Comparison of ENCODE assay signal across 4 worm cellular contexts in genomic region chrX:4282380-4282779, ce11.
TF ChIP-seq lines count a peak whose summit lies in the region.

C52B9.19 (plus strand) TSS chrX:4282555.

TF ChIP-seq in whole organism, L1 larva, 84 proteins besides CTCF, POLR2A, EP300 and RAD21:
- TF ChIP-seq lin-14 (GFP tag; optimal IDR thresholded peaks at IDR 0.05; lab: Kevin White, UChicago) (no peak), elt-2 (tag; optimal IDR thresholded peaks at IDR 0.05; lab: Kevin White, UChicago) (peak; percentile 71), tbx-2 (tag; optimal IDR thresholded peaks at IDR 0.05; lab: Kevin White, UChicago) (no peak), lin-13 (GFP tag; optimal IDR thresholded peaks at IDR 0.05; lab: Kevin White, UChicago) (no peak), zag-1 (tag; optimal IDR thresholded peaks at IDR 0.05; lab: Kevin White, UChicago) (no peak), fkh-10 (GFP tag; optimal IDR thresholded peaks at IDR 0.05; lab: Kevin White, UChicago) (no peak), dpl-1 (GFP tag; optimal IDR thresholded peaks at IDR 0.05; lab: Kevin White, UChicago) (no peak), grh-1 (GFP tag; IDR thresholded peaks at IDR 0.05; lab: Robert Waterston, UW) (no peak), jun-1 (tag; optimal IDR thresholded peaks at IDR 0.05; lab: Kevin White, UChicago) (peak; percentile 24), pqm-1 (tag; optimal IDR thresholded peaks at IDR 0.05; lab: Kevin White, UChicago) (peak; percentile 45), nhr-85 (tag; lab: Kevin White, UChicago) (no peak), nhr-12 (tag; optimal IDR thresholded peaks at IDR 0.05; lab: Kevin White, UChicago) (no peak), sup-37 (GFP tag; optimal IDR thresholded peaks at IDR 0.05; lab: Kevin White, UChicago) (no peak), fkh-4 (tag; optimal IDR thresholded peaks at IDR 0.05; lab: Kevin White, UChicago; ENCODE audit: borderline replicate concordance) (no peak), skn-1 (tag; optimal IDR thresholded peaks at IDR 0.05; lab: Kevin White, UChicago) (no peak), mdl-1 (tag; optimal IDR thresholded peaks at IDR 0.05; lab: Kevin White, UChicago) (no peak)

TF ChIP-seq in whole organism, L2 larva, 48 proteins besides CTCF, POLR2A, EP300 and RAD21:
- TF ChIP-seq crh-2 (tag; optimal IDR thresholded peaks at IDR 0.05; lab: Kevin White, UChicago) (peak; percentile 12), fos-1 (tag; optimal IDR thresholded peaks at IDR 0.05; lab: Kevin White, UChicago) (peak; percentile 53), zag-1 (tag; optimal IDR thresholded peaks at IDR 0.05; lab: Kevin White, UChicago) (no peak), mbf-1 (tag; optimal IDR thresholded peaks at IDR 0.05; lab: Kevin White, UChicago) (no peak)

TF ChIP-seq in whole organism, L3 larva, 47 proteins besides CTCF, POLR2A, EP300 and RAD21:
- no peak for TF ChIP-seq nhr-11 (tag; optimal IDR thresholded peaks at IDR 0.05; lab: Kevin White, UChicago)
- TF ChIP-seq elt-2 (tag; optimal IDR thresholded peaks at IDR 0.05; lab: Kevin White, UChicago) = peak; percentile 68
- TF ChIP-seq pha-4 (tag; optimal IDR thresholded peaks at IDR 0.05; lab: Kevin White, UChicago) = peak; percentile 57
- peak; percentile 82 for TF ChIP-seq pqm-1 (tag; optimal IDR thresholded peaks at IDR 0.05; lab: Kevin White, UChicago)

TF ChIP-seq in whole organism, L4 larva, 104 proteins besides CTCF, POLR2A, EP300 and RAD21:
- no peak for TF ChIP-seq nhr-111 (GFP tag; optimal IDR thresholded peaks at IDR 0.05; lab: Kevin White, UChicago)
- TF ChIP-seq jun-1 (tag; optimal IDR thresholded peaks at IDR 0.05; lab: Kevin White, UChicago) = no peak
- TF ChIP-seq ces-1 (GFP tag; optimal IDR thresholded peaks at IDR 0.05; lab: Kevin White, UChicago) = no peak
- no peak for TF ChIP-seq ceh-82 (tag; optimal IDR thresholded peaks at IDR 0.05; lab: Kevin White, UChicago)
- no peak for TF ChIP-seq vab-7 (GFP tag; IDR thresholded peaks at IDR 0.05; lab: Robert Waterston, UW)
- no peak for TF ChIP-seq rbr-2 (tag; optimal IDR thresholded peaks at IDR 0.05; lab: Kevin White, UChicago)
- TF ChIP-seq attf-4 (tag; optimal IDR thresholded peaks at IDR 0.05; lab: Kevin White, UChicago) = no peak
- no peak for TF ChIP-seq gei-8 (GFP tag; optimal IDR thresholded peaks at IDR 0.05; lab: Kevin White, UChicago)
- no peak for TF ChIP-seq dmd-6 (GFP tag; IDR thresholded peaks at IDR 0.05; lab: Robert Waterston, UW)
- TF ChIP-seq F49E8.2 (tag; optimal IDR thresholded peaks at IDR 0.05; lab: Kevin White, UChicago; ENCODE audit: borderline replicate concordance) = no peak
- no peak for TF ChIP-seq F26F4.8 (GFP tag; conservative IDR thresholded peaks at IDR 0.05; lab: Robert Waterston, UW)
- no peak for TF ChIP-seq lin-29 (GFP tag; IDR thresholded peaks at IDR 0.05; lab: Robert Waterston, UW)
- TF ChIP-seq nhr-48 (tag; optimal IDR thresholded peaks at IDR 0.05; lab: Kevin White, UChicago) = no peak
- no peak for TF ChIP-seq ctbp-1 (GFP tag; IDR thresholded peaks at IDR 0.05; lab: Robert Waterston, UW)
- no peak for TF ChIP-seq hif-1 (tag; optimal IDR thresholded peaks at IDR 0.05; lab: Kevin White, UChicago)
- TF ChIP-seq hmg-1.1 (GFP tag; IDR thresholded peaks at IDR 0.05; lab: Robert Waterston, UW) = no peak
- peak; percentile 43 for TF ChIP-seq nhr-28 (tag; optimal IDR thresholded peaks at IDR 0.05; lab: Kevin White, UChicago)
- no peak for TF ChIP-seq unc-39 (tag; optimal IDR thresholded peaks at IDR 0.05; lab: Kevin White, UChicago)
- peak in 1 of 2 experiments; percentile 76 for TF ChIP-seq unc-62 (GFP tag; optimal IDR thresholded peaks at IDR 0.05 in 1 of 2; lab: Kevin White, UChicago)
- no peak for TF ChIP-seq unc-62 (tag; optimal IDR thresholded peaks at IDR 0.05; lab: Kevin White, UChicago)
- TF ChIP-seq nhr-237 (tag; optimal IDR thresholded peaks at IDR 0.05; lab: Kevin White, UChicago) = no peak
- no peak for TF ChIP-seq skn-1 (tag; optimal IDR thresholded peaks at IDR 0.05; lab: Kevin White, UChicago)
- no peak for TF ChIP-seq fos-1 (tag; optimal IDR thresholded peaks at IDR 0.05; lab: Kevin White, UChicago)
- TF ChIP-seq dve-1 (tag; optimal IDR thresholded peaks at IDR 0.05; lab: Kevin White, UChicago; ENCODE audit: insufficient read depth) = peak; percentile 4
- TF ChIP-seq lin-1 (GFP tag; IDR thresholded peaks at IDR 0.05; lab: Robert Waterston, UW) = no peak
- TF ChIP-seq nhr-41 (GFP tag; IDR thresholded peaks at IDR 0.05; lab: Robert Waterston, UW) = no peak
- TF ChIP-seq hlh-11 (tag; optimal IDR thresholded peaks at IDR 0.05; lab: Kevin White, UChicago) = peak; percentile 1
- no peak for TF ChIP-seq daf-16 (GFP tag; optimal IDR thresholded peaks at IDR 0.05; lab: Kevin White, UChicago)
- TF ChIP-seq daf-16 (tag; optimal IDR thresholded peaks at IDR 0.05; lab: Kevin White, UChicago) = peak; percentile 53
- no peak for TF ChIP-seq dpl-1 (GFP tag; optimal IDR thresholded peaks at IDR 0.05; lab: Kevin White, UChicago)
- no peak for TF ChIP-seq zip-2 (tag; optimal IDR thresholded peaks at IDR 0.05; lab: Kevin White, UChicago)
- TF ChIP-seq lim-7 (GFP tag; IDR thresholded peaks at IDR 0.05; lab: Robert Waterston, UW) = no peak
- TF ChIP-seq lir-3 (tag; optimal IDR thresholded peaks at IDR 0.05; lab: Kevin White, UChicago) = no peak
- TF ChIP-seq pqm-1 (tag; optimal IDR thresholded peaks at IDR 0.05; lab: Kevin White, UChicago) = peak; percentile 30
- no peak for TF ChIP-seq egl-27 (tag; optimal IDR thresholded peaks at IDR 0.05; lab: Kevin White, UChicago)
- 0 out of 2 replicates have a peak, but pooled peaks have one; percentile 46 for TF ChIP-seq php-3 (GFP tag; IDR thresholded peaks at IDR 0.05; lab: Robert Waterston, UW)
- TF ChIP-seq lin-15B (tag; optimal IDR thresholded peaks at IDR 0.05; lab: Kevin White, UChicago) = no peak
- no peak for TF ChIP-seq saeg-2 (GFP tag; IDR thresholded peaks at IDR 0.05; lab: Robert Waterston, UW)
- TF ChIP-seq Y105C5A.15 (GFP tag; IDR thresholded peaks at IDR 0.05; lab: Robert Waterston, UW) = no peak
- TF ChIP-seq ZK337.2 (GFP tag; IDR thresholded peaks at IDR 0.05; lab: Robert Waterston, UW) = no peak
- TF ChIP-seq mxl-3 (GFP tag; optimal IDR thresholded peaks at IDR 0.05; lab: Kevin White, UChicago) = no peak
- no peak for TF ChIP-seq F44E2.7 (GFP tag; IDR thresholded peaks at IDR 0.05; lab: Robert Waterston, UW)
- no peak for TF ChIP-seq ceh-44 (GFP tag; IDR thresholded peaks at IDR 0.05; lab: Robert Waterston, UW)
- no peak for TF ChIP-seq ceh-32 (tag; optimal IDR thresholded peaks at IDR 0.05; lab: Kevin White, UChicago; ENCODE audit: poor library complexity)
- TF ChIP-seq T26A8.4 (GFP tag; IDR thresholded peaks at IDR 0.05; lab: Robert Waterston, UW) = no peak
- no peak for TF ChIP-seq fkh-10 (GFP tag; optimal IDR thresholded peaks at IDR 0.05; lab: Kevin White, UChicago)
- TF ChIP-seq zip-11 (GFP tag; IDR thresholded peaks at IDR 0.05; lab: Robert Waterston, UW) = no peak
- TF ChIP-seq T20F7.1 (GFP tag; optimal IDR thresholded peaks at IDR 0.05; lab: Kevin White, UChicago) = no peak
- TF ChIP-seq aha-1 (tag; lab: Kevin White, UChicago) = peak; percentile 7

Comparison
In these comparisons a context has a peak if more than half of its experiments do, and no peak if none do; other contexts are left out.
1. Of the 29 proteins assayed by ChIP-seq in both whole organism, L4 larva and whole organism, L1 larva: peak only in whole organism, L4 larva: aha-1 and nhr-28; only in whole organism, L1 larva: jun-1; in both: pqm-1; in neither: 24; mixed calls (peak in some experiments, not most) for 1.